Worm (Caenorhabditis elegans): ENCODE measurements around the gene selt-1.2.

selt-1.2 gene

DNA sequence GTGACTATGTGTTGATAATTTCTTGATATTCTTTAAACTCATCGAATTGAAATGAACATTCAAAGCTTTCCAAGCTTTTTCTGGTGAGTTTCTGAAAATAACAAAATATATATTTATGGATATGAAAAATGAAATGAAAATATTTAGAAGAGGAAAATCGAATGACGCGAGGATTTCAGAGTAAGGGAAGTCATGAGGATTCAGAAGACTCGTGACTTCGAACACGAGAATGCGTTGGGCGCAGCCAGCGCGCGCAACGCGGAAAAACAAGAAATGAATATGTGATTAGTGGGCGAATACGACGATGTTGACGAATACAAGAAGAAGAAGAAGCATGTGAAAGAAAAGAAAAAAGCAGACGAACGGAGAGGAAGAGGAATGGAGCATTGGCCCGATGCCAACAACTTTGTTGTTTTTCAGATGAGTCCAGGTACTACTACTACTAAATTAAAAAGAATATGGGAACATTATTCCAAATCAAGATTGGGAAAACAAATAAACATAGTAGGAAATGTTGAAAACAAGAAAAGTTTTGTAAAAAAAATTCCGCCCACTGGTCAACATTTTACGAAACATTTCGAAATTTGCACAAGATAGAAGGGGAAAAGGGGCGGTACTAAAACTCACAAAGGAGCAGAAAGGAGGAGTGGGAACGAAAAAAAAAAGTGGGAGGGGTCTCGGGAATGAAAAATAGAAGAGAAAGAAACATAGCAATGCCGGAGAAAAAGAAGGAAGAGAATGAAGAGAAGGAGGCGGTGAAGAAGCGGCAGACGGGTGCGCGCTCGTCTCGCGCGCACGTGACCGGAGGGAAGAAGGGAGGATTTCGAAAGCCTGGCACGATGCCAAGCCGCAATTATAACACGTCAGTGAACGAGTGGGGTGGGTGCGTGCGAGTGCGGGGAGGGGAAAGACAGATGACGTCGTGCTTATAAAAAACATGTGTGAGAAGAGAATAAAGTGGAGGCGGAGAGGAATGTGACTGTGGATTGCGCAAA is 31.7 kb downstream of the selt-1.2 start:
- TF ChIP-seq F55B11.4 (tag; optimal IDR thresholded peaks at IDR 0.05; ENCODE audit: borderline replicate concordance, insufficient read depth) (no peak), let-526 (GFP tag; IDR thresholded peaks at IDR 0.05) (peak; percentile 81), zim-3 (tag; optimal IDR thresholded peaks at IDR 0.05) (peak; percentile 33), Y53F4B.3 (GFP tag; IDR thresholded peaks at IDR 0.05) (no peak), nhr-179 (tag; optimal IDR thresholded peaks at IDR 0.05) (no peak), fkh-3 (tag; optimal IDR thresholded peaks at IDR 0.05) (no peak), D2030.7 (GFP tag; IDR thresholded peaks at IDR 0.05) (no peak), F37B4.10 (GFP tag; IDR thresholded peaks at IDR 0.05) (0 out of 2 replicates have a peak, but pooled peaks have one; percentile 10), aptf-2 (GFP tag; conservative IDR thresholded peaks at IDR 0.05) (no peak), B0261.1 (tag; optimal IDR thresholded peaks at IDR 0.05) (no peak), F57C9.4 (tag; optimal IDR thresholded peaks at IDR 0.05) (no peak), madf-6 (GFP tag; IDR thresholded peaks at IDR 0.05) (0 out of 2 replicates have a peak, but pooled peaks have one; percentile 23), die-1 (tag; optimal IDR thresholded peaks at IDR 0.05) (no peak), nhr-90 (tag; optimal IDR thresholded peaks at IDR 0.05) (no peak), C06A6.2 (GFP tag; conservative IDR thresholded peaks at IDR 0.05) (peak; percentile 93), nfya-1 (tag; optimal IDR thresholded peaks at IDR 0.05; ENCODE audit: borderline replicate concordance, insufficient read depth) (no peak), zfh-2 (GFP tag; conservative IDR thresholded peaks at IDR 0.05) (peak; percentile 100), B0336.3 (GFP tag; IDR thresholded peaks at IDR 0.05) (peak; percentile 92), lin-54 (GFP tag; optimal IDR thresholded peaks at IDR 0.05) (peak; percentile 30), ztf-6 (GFP tag; IDR thresholded peaks at IDR 0.05) (peak; percentile 74; the same call in 1 of the 2 replicates), lsy-27 (tag; optimal IDR thresholded peaks at IDR 0.05; ENCODE audit: borderline replicate concordance, insufficient read depth) (no peak), Y79H2A.3 (GFP tag; conservative IDR thresholded peaks at IDR 0.05) (0 out of 2 replicates have a peak, but pooled peaks have one; percentile 53), ceh-79 (tag; optimal IDR thresholded peaks at IDR 0.05) (no peak), ekl-4 (GFP tag; IDR thresholded peaks at IDR 0.05) (peak; percentile 84), hlh-26 (GFP tag; conservative IDR thresholded peaks at IDR 0.05) (no peak), F33H1.4 (GFP tag; IDR thresholded peaks at IDR 0.05) (no peak), ZK185.1 (tag; optimal IDR thresholded peaks at IDR 0.05; ENCODE audit: poor library complexity, severe bottlenecking) (no peak), unc-62 (GFP tag; optimal IDR thresholded peaks at IDR 0.05) (peak; percentile 68), ztf-28 (GFP tag; IDR thresholded peaks at IDR 0.05) (no peak), Y95B8A.8 (GFP tag; IDR thresholded peaks at IDR 0.05) (peak; percentile 57; the same call in 1 of the 2 replicates), sea-2 (GFP tag; IDR thresholded peaks at IDR 0.05) (0 out of 2 replicates have a peak, but pooled peaks have one; percentile 50), pha-4 (tag; optimal IDR thresholded peaks at IDR 0.05) (no peak), F22D6.2 (tag; optimal IDR thresholded peaks at IDR 0.05) (peak; percentile 56), athp-1 (tag; optimal IDR thresholded peaks at IDR 0.05) (no peak), hsf-1 (GFP tag; IDR thresholded peaks at IDR 0.05) (0 out of 2 replicates have a peak, but pooled peaks have one; percentile 38), mcd-1 (GFP tag; IDR thresholded peaks at IDR 0.05) (peak; percentile 80), ceh-27 (GFP tag; optimal IDR thresholded peaks at IDR 0.05) (peak; percentile 95), ceh-40 (GFP tag; IDR thresholded peaks at IDR 0.05) (no peak), mel-28 (tag; optimal IDR thresholded peaks at IDR 0.05; ENCODE audit: borderline replicate concordance) (no peak), F10E7.11 (tag; optimal IDR thresholded peaks at IDR 0.05) (peak; percentile 57), F49E8.2 (tag; optimal IDR thresholded peaks at IDR 0.05; ENCODE audit: insufficient read depth) (no peak), B0019.2 (GFP tag; conservative IDR thresholded peaks at IDR 0.05) (no peak), K12H6.12 (tag; optimal IDR thresholded peaks at IDR 0.05) (peak; percentile 98), ztf-26 (tag; optimal IDR thresholded peaks at IDR 0.05) (peak; percentile 82), repo-1 (tag; optimal IDR thresholded peaks at IDR 0.05) (peak; percentile 5)
